Fruit fly (Drosophila melanogaster): Measurements from ENCODE around the gene SLIRP2.
A peak's percentile ranks its signal among the peaks of the same experiment; 100 is the strongest.

SLIRP2 gene

DNA sequence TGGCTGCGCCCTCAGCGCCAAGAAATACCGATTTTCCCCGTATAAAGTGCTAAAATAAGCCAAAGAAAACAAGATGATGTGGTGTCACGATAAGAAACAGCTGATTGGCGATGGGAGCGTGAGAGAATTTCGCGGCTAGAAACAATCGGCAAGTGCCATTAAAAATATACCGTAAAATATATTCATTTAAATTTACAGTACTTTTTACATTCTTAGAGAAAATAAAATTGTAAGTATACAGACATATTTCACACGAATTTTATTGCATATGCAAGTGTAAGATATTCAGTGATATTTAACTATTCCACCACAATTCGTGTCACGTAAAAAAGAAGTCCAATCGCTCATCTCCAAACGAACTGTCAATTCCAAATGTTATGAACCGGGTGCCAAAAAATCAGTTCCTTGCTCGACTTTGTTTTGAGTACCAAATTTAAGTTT lies 25.7 kb downstream of the SLIRP2 start, which contains the start of the genes Unc50, CG11755 and CG8043 (continued):
- TF ChIP-seq phol (tag; optimal IDR thresholded peaks at IDR 0.05) (peak; percentile 88), row (GFP tag; IDR thresholded peaks at IDR 0.05) (peak; percentile 99), ac (GFP tag; optimal IDR thresholded peaks at IDR 0.05) (peak; percentile 14), CG31224 (GFP tag; IDR thresholded peaks at IDR 0.05) (peak; percentile 43), CG12299 (tag; optimal IDR thresholded peaks at IDR 0.05) (peak; percentile 28), Camta (GFP tag; optimal IDR thresholded peaks at IDR 0.05) (peak; percentile 60), fd96Cb (tag; optimal IDR thresholded peaks at IDR 0.05) (peak; percentile 66), CG4424 (GFP tag; optimal IDR thresholded peaks at IDR 0.05) (peak; percentile 78), Usf (GFP tag; optimal IDR thresholded peaks at IDR 0.05) (peak; percentile 59), ham (GFP tag; IDR thresholded peaks at IDR 0.05) (no peak), CG6175 (GFP tag; IDR thresholded peaks at IDR 0.05) (no peak), shn (GFP tag; optimal IDR thresholded peaks at IDR 0.05) (peak; percentile 45), zfh2 (GFP tag; optimal IDR thresholded peaks at IDR 0.05) (peak; percentile 72), CG3847 (GFP tag; IDR thresholded peaks at IDR 0.05) (peak; percentile 89), Eip74EF (GFP tag; optimal IDR thresholded peaks at IDR 0.05) (no peak), slp2 (GFP tag; optimal IDR thresholded peaks at IDR 0.05) (peak; percentile 43), Poxn (GFP tag; IDR thresholded peaks at IDR 0.05) (no peak), ato (GFP tag; IDR thresholded peaks at IDR 0.05; ENCODE audit: partially characterized antibody) (peak; percentile 74; the same call in 1 of the 2 replicates), CG11247 (GFP tag; IDR thresholded peaks at IDR 0.05) (peak; percentile 57; the same call in 1 of the 2 replicates), PHDP (tag; optimal IDR thresholded peaks at IDR 0.05) (no peak), CG14441 (GFP tag; IDR thresholded peaks at IDR 0.05) (peak; percentile 67), Atf3 (GFP tag; optimal IDR thresholded peaks at IDR 0.05) (peak; percentile 23), cato (GFP tag; optimal IDR thresholded peaks at IDR 0.05; ENCODE audit: borderline replicate concordance) (peak; percentile 44), Deaf1 (tag; optimal IDR thresholded peaks at IDR 0.05) (peak; percentile 51), pum (GFP tag; optimal IDR thresholded peaks at IDR 0.05) (peak; percentile 68), CG5180 (GFP tag; optimal IDR thresholded peaks at IDR 0.05) (peak; percentile 46), prd (optimal IDR thresholded peaks at IDR 0.05) (no peak), prd (GFP tag; IDR thresholded peaks at IDR 0.05) (peak; percentile 79), CG3163 (GFP tag; optimal IDR thresholded peaks at IDR 0.05) (peak; percentile 9), slou (GFP tag; optimal IDR thresholded peaks at IDR 0.05) (peak; percentile 78), pnt (GFP tag; optimal IDR thresholded peaks at IDR 0.05) (peak; percentile 52), ewg (GFP tag; optimal IDR thresholded peaks at IDR 0.05) (peak; percentile 39), trem (tag; optimal IDR thresholded peaks at IDR 0.05) (peak; percentile 94), tx (GFP tag; optimal IDR thresholded peaks at IDR 0.05) (peak; percentile 53), sens-2 (GFP tag; IDR thresholded peaks at IDR 0.05) (no peak), Hey (tag; optimal IDR thresholded peaks at IDR 0.05) (no peak), al (GFP tag; IDR thresholded peaks at IDR 0.05) (peak; percentile 81), oc (tag; optimal IDR thresholded peaks at IDR 0.05) (peak; percentile 17), CG31388 (GFP tag; optimal IDR thresholded peaks at IDR 0.05) (peak; percentile 30), ab (GFP tag; optimal IDR thresholded peaks at IDR 0.05) (no peak), her (GFP tag; optimal IDR thresholded peaks at IDR 0.05) (no peak), cg (GFP tag; optimal IDR thresholded peaks at IDR 0.05) (no peak), sqz (GFP tag; optimal IDR thresholded peaks at IDR 0.05) (peak; percentile 30), mld (GFP tag; IDR thresholded peaks at IDR 0.05; ENCODE audit: partially characterized antibody) (peak; percentile 86; the same call in 2 of the 3 replicates), Sox102F (GFP tag; optimal IDR thresholded peaks at IDR 0.05) (peak; percentile 67), p53 (GFP tag; optimal IDR thresholded peaks at IDR 0.05) (no peak), twi (tag; optimal IDR thresholded peaks at IDR 0.05) (peak; percentile 73), z (GFP tag; IDR thresholded peaks at IDR 0.05) (no peak), CG13296 (GFP tag; optimal IDR thresholded peaks at IDR 0.05) (peak; percentile 69), disco-r (GFP tag; optimal IDR thresholded peaks at IDR 0.05) (peak; percentile 53), CG2129 (GFP tag; IDR thresholded peaks at IDR 0.05; ENCODE audit: partially characterized antibody) (peak; percentile 99)

Measured in whole organism, embryonic.